Fruit fly (Drosophila melanogaster) whole organism, embryonic: ENCODE measurements around the gene Targ1.

Experiments
- ATbp ChIP-seq: fragments of 200-800 bp; sonication (Bioruptor generic); optimal IDR thresholded peaks from 2 replicates; lab custom pipeline; 2017; ENCODE audit warnings: missing biosample characterization, mild to moderate bottlenecking, missing genetic modification characterization, missing genetic modification reagents
- BEAF-32 ChIP-seq: fragments of 200-800 bp; sonication (Bioruptor generic); optimal IDR thresholded peaks from 3 replicates; lab custom pipeline; 2017; ENCODE audit warnings: missing biosample characterization, missing genetic modification characterization, mild to moderate bottlenecking, moderate library complexity, missing genetic modification reagents
- CG11723 ChIP-seq: fragments of 200-800 bp; sonication (Bioruptor generic); optimal IDR thresholded peaks from 2 replicates; lab custom pipeline; 2017; ENCODE audit warnings: missing biosample characterization, mild to moderate bottlenecking, missing genetic modification characterization
- CG18764 ChIP-seq: fragments of 200-800 bp; sonication (Bioruptor generic); optimal IDR thresholded peaks from 3 replicates; lab custom pipeline; 2016; ENCODE audit warnings: missing biosample characterization, missing genetic modification characterization
- CG31388 ChIP-seq: fragments of 200-800 bp; sonication (Bioruptor generic); optimal IDR thresholded peaks from 2 replicates; lab custom pipeline; 2016; ENCODE audit warnings: missing biosample characterization, missing genetic modification characterization
- CG9727 ChIP-seq: fragments of 200-800 bp; sonication (Bioruptor generic); optimal IDR thresholded peaks from 3 replicates; lab custom pipeline; 2017; ENCODE audit warnings: missing biosample characterization, mild to moderate bottlenecking, missing genetic modification characterization
- Hr78 ChIP-seq, 2 experiments: fragments of 200-800 bp in 1 of 2; fragments of >200 bp in 1 of 2; sonication (Bioruptor generic) in 1 of 2; optimal IDR thresholded peaks; 2 replicates each; lab custom pipeline; 2017 to 2019; ENCODE audit warnings: missing biosample characterization in 2 of 2, missing genetic modification characterization in 2 of 2, mild to moderate bottlenecking in 1 of 2, moderate library complexity in 1 of 2
- ind ChIP-seq: fragments of 200-800 bp; sonication (Bioruptor generic); optimal IDR thresholded peaks from 3 replicates; lab custom pipeline; 2016; ENCODE audit warnings: missing biosample characterization, missing genetic modification characterization
- phol ChIP-seq: fragments of 200-800 bp; sonication (Bioruptor generic); optimal IDR thresholded peaks from 3 replicates; lab custom pipeline; 2018; ENCODE audit warnings: missing biosample characterization, mild to moderate bottlenecking, missing genetic modification characterization, moderate library complexity
- ranshi ChIP-seq: fragments of 200-800 bp; sonication (Bioruptor generic); IDR thresholded peaks from 2 replicates; pipeline ENCODE4 v1.3.6; 2022; ENCODE audit warnings: missing biosample characterization, missing genetic modification characterization
- so ChIP-seq: fragments of 200-800 bp; sonication (Bioruptor generic); IDR thresholded peaks from 3 replicates; pipeline ENCODE4 v1.3.6; 2022; ENCODE audit warnings: missing biosample characterization, missing genetic modification characterization
- sr ChIP-seq: fragments of 200-800 bp; sonication (Bioruptor generic); IDR thresholded peaks from 3 replicates; pipeline ENCODE4 v1.3.6; 2022; ENCODE audit warnings: missing biosample characterization, missing genetic modification characterization
- vvl ChIP-seq: fragments of 200-800 bp; sonication (Bioruptor generic); IDR thresholded peaks from 2 replicates; pipeline ENCODE4 v1.3.6; 2022; ENCODE audit warnings: missing biosample characterization, missing genetic modification characterization
- zf30C ChIP-seq: fragments of 200-800 bp; sonication (Bioruptor generic); optimal IDR thresholded peaks from 3 replicates; lab custom pipeline; 2018; ENCODE audit warnings: missing biosample characterization, mild to moderate bottlenecking, missing genetic modification characterization

- no peak for TF ChIP-seq vvl (GFP tag; lab: Robert Waterston, UW)
- TF ChIP-seq phol (tag; lab: Kevin White, UChicago): no peak
- no peak for TF ChIP-seq ranshi (GFP tag; lab: Robert Waterston, UW)
- no peak for TF ChIP-seq CG18764 (GFP tag; lab: Kevin White, UChicago)
- TF ChIP-seq zf30C (GFP tag; lab: Kevin White, UChicago): no peak
- no peak for TF ChIP-seq ATbp
- no peak for TF ChIP-seq so
- TF ChIP-seq ind (GFP tag; lab: Kevin White, UChicago): no peak
- no peak for TF ChIP-seq CG11723 (GFP tag; lab: Kevin White, UChicago)
- no peak for TF ChIP-seq Hr78 (GFP tag; optimal IDR thresholded peaks at IDR 0.05; lab: Kevin White, UChicago)
- TF ChIP-seq sr (GFP tag; lab: Robert Waterston, UW): no peak
- no peak for TF ChIP-seq CG9727
- no peak for TF ChIP-seq BEAF-32
- TF ChIP-seq CG31388 (GFP tag; lab: Kevin White, UChicago): no peak
Measured at dm6 chr3L:21225642-21226041, 23.0 kb upstream of the Targ1 start.
